Fruit fly (Drosophila melanogaster) whole organism, embryonic: ENCODE measurements around the gene CG6878.

Experiments used
- ATbp ChIP-seq: fragments of 200-800 bp; sonication (Bioruptor generic); optimal IDR thresholded peaks from 2 replicates; lab custom pipeline; 2017; ENCODE audit warnings: missing biosample characterization, mild to moderate bottlenecking, missing genetic modification characterization, missing genetic modification reagents
- Bteb2 ChIP-seq: fragments of 200-800 bp; sonication (Bioruptor generic); optimal IDR thresholded peaks from 2 replicates; lab custom pipeline; 2016; ENCODE audit warnings: missing biosample characterization, missing genetic modification characterization
- CG12659 ChIP-seq: fragments of 200-800 bp; sonication (Bioruptor generic); optimal IDR thresholded peaks from 3 replicates; lab custom pipeline; 2017; ENCODE audit warnings: mild to moderate bottlenecking, missing biosample characterization, missing genetic modification reagents, missing genetic modification characterization
- CG15269 ChIP-seq: fragments of 200-800 bp; sonication (Bioruptor generic); optimal IDR thresholded peaks from 2 replicates; lab custom pipeline; 2018; ENCODE audit warnings: missing biosample characterization, mild to moderate bottlenecking, missing genetic modification characterization, moderate library complexity
- CG2202 ChIP-seq: fragments of 200-800 bp; sonication (Bioruptor generic); optimal IDR thresholded peaks from 2 replicates; lab custom pipeline; 2018; ENCODE audit warnings: missing biosample characterization, mild to moderate bottlenecking, missing genetic modification characterization
- CG2712 ChIP-seq: fragments of 200-800 bp; optimal IDR thresholded peaks from 3 replicates; lab custom pipeline; 2019; ENCODE audit warnings: missing biosample characterization, mild to moderate bottlenecking, missing genetic modification characterization, moderate library complexity
- CG2889 ChIP-seq: fragments of 200-800 bp; sonication (Bioruptor generic); IDR thresholded peaks from 3 replicates; pipeline ENCODE4 v1.3.6; 2022; ENCODE audit warnings: missing biosample characterization, missing genetic modification characterization
- CG31224 ChIP-seq: fragments of 200-800 bp; sonication (Bioruptor generic); IDR thresholded peaks from 2 replicates; pipeline ENCODE4 v1.3.6; 2022; ENCODE audit warnings: missing biosample characterization, missing genetic modification characterization
- CG31388 ChIP-seq: fragments of 200-800 bp; sonication (Bioruptor generic); optimal IDR thresholded peaks from 2 replicates; lab custom pipeline; 2016; ENCODE audit warnings: missing biosample characterization, missing genetic modification characterization
- CG3163 ChIP-seq: fragments of 200-800 bp; sonication (Bioruptor generic); optimal IDR thresholded peaks from 3 replicates; lab custom pipeline; 2016; ENCODE audit warnings: missing biosample characterization, missing genetic modification characterization
- CG32772 ChIP-seq: fragments of 200-800 bp; sonication (Bioruptor generic); IDR thresholded peaks from 2 replicates; pipeline ENCODE4 v1.3.6; 2022; ENCODE audit warnings: missing biosample characterization, missing genetic modification characterization
- CG33213 ChIP-seq: fragments of 200-800 bp; sonication (Bioruptor generic); optimal IDR thresholded peaks from 3 replicates; lab custom pipeline; 2016; ENCODE audit warnings: missing biosample characterization, missing genetic modification characterization
- CG34422 ChIP-seq: fragments of 200-800 bp; sonication (Bioruptor generic); IDR thresholded peaks from 3 replicates; pipeline ENCODE4 v1.3.6; 2022; ENCODE audit warnings: missing biosample characterization, missing genetic modification characterization
- CG4328 ChIP-seq: fragments of 200-800 bp; sonication (Bioruptor generic); optimal IDR thresholded peaks from 3 replicates; lab custom pipeline; 2017; ENCODE audit warnings: missing biosample characterization, missing genetic modification reagents, missing genetic modification characterization
- CG4360 ChIP-seq: fragments of 200-800 bp; sonication (Bioruptor generic); IDR thresholded peaks from 2 replicates; pipeline ENCODE4 v1.3.6; 2022; ENCODE audit warnings: missing biosample characterization, missing genetic modification characterization
- CG8089 ChIP-seq: fragments of 200-800 bp; sonication (Bioruptor generic); optimal IDR thresholded peaks from 3 replicates; lab custom pipeline; 2016; ENCODE audit warnings: missing biosample characterization, missing genetic modification characterization
- Camta ChIP-seq: fragments of 200-800 bp; sonication (Bioruptor generic); optimal IDR thresholded peaks from 2 replicates; lab custom pipeline; 2016; ENCODE audit warnings: missing biosample characterization, missing genetic modification characterization
- CkIIα-i1 ChIP-seq: fragments of 200-800 bp; sonication (Bioruptor generic); IDR thresholded peaks from 2 replicates; pipeline ENCODE4 v1.3.6; 2022; ENCODE audit warnings: missing biosample characterization, missing genetic modification characterization
- D19A ChIP-seq: fragments of 200-800 bp; optimal IDR thresholded peaks from 3 replicates; lab custom pipeline; 2019; ENCODE audit warnings: missing biosample characterization, mild to moderate bottlenecking, missing genetic modification characterization, moderate library complexity
- Dip2 ChIP-seq: fragments of 200-800 bp; sonication (Bioruptor generic); IDR thresholded peaks from 2 replicates; pipeline ENCODE4 v1.3.6; 2022; ENCODE audit warnings: missing biosample characterization, missing genetic modification characterization
- Gsc ChIP-seq: fragments of 200-800 bp; sonication (Bioruptor generic); IDR thresholded peaks from 2 replicates; pipeline ENCODE4 v1.3.6; 2022; ENCODE audit warnings: missing biosample characterization, missing genetic modification characterization
- HLH3B ChIP-seq: fragments of 200-800 bp; sonication (Bioruptor generic); IDR thresholded peaks from 2 replicates; pipeline ENCODE4 v1.3.6; 2022; ENCODE audit warnings: missing biosample characterization, missing genetic modification characterization
- HLH4C ChIP-seq: fragments of 200-800 bp; sonication (Bioruptor generic); IDR thresholded peaks from 3 replicates; pipeline ENCODE4 v1.3.6; 2022; ENCODE audit warnings: missing biosample characterization, missing genetic modification characterization; ENCODE audit not compliant: partially characterized antibody
- HLH54F ChIP-seq: fragments of 200-800 bp; sonication (Bioruptor generic); optimal IDR thresholded peaks from 3 replicates; lab custom pipeline; 2016; ENCODE audit warnings: missing biosample characterization, missing genetic modification characterization
- HLHmδ ChIP-seq: fragments of 200-800 bp; sonication (Bioruptor generic); optimal IDR thresholded peaks from 2 replicates; lab custom pipeline; 2018; ENCODE audit warnings: missing biosample characterization, mild to moderate bottlenecking, missing genetic modification characterization, moderate library complexity
- Med ChIP-seq: fragments of 200-800 bp; sonication (Bioruptor generic); peaks from one replicate; lab custom pipeline; 2016; ENCODE audit warnings: missing biosample characterization, missing genetic modification characterization, mild to moderate bottlenecking, inconsistent platforms, moderate library complexity
- NK7.1 ChIP-seq: fragments of 200-800 bp; sonication (Bioruptor generic); optimal IDR thresholded peaks from 3 replicates; lab custom pipeline; 2016; ENCODE audit warnings: missing biosample characterization, missing genetic modification characterization
- Nf-YC ChIP-seq: fragments of 200-800 bp; optimal IDR thresholded peaks from 3 replicates; lab custom pipeline; 2019; ENCODE audit warnings: missing biosample characterization, mild to moderate bottlenecking, missing genetic modification characterization, moderate library complexity
- Rfx ChIP-seq: fragments of 200-800 bp; sonication (Bioruptor generic); IDR thresholded peaks from 2 replicates; pipeline ENCODE4 v1.3.6; 2022; ENCODE audit warnings: missing biosample characterization, missing genetic modification characterization
- Rx ChIP-seq: fragments of 200-800 bp; sonication (Bioruptor generic); IDR thresholded peaks from 2 replicates; pipeline ENCODE4 v1.3.6; 2022; ENCODE audit warnings: missing biosample characterization, missing genetic modification characterization
- Spps ChIP-seq: fragments of 200-800 bp; sonication (Bioruptor generic); optimal IDR thresholded peaks from 2 replicates; lab custom pipeline; 2018; ENCODE audit warnings: missing biosample characterization, mild to moderate bottlenecking, missing genetic modification characterization
- al ChIP-seq: fragments of 200-800 bp; sonication (Bioruptor generic); IDR thresholded peaks from 2 replicates; pipeline ENCODE4 v1.3.6; 2022; ENCODE audit warnings: missing biosample characterization, missing genetic modification characterization
- cg ChIP-seq: fragments of 200-800 bp; sonication (Bioruptor generic); optimal IDR thresholded peaks from 3 replicates; lab custom pipeline; 2019; ENCODE audit warnings: missing biosample characterization, mild to moderate bottlenecking, missing genetic modification characterization, moderate library complexity
- chif ChIP-seq, 2 experiments: fragments of 200-800 bp; sonication (Bioruptor generic); optimal IDR thresholded peaks; 3 replicates each; lab custom pipeline; 2016; ENCODE audit warnings: missing biosample characterization in 2 of 2, missing genetic modification characterization in 2 of 2
- ci ChIP-seq: fragments of 200-800 bp; sonication (Bioruptor generic); IDR thresholded peaks from 3 replicates; pipeline ENCODE4 v1.3.6; 2022; ENCODE audit warnings: missing biosample characterization, missing genetic modification characterization
- dati ChIP-seq: fragments of 200-800 bp; sonication (Bioruptor generic); IDR thresholded peaks from 2 replicates; pipeline ENCODE4 v1.3.6; 2022; ENCODE audit warnings: missing biosample characterization, missing genetic modification characterization
- dmrt11E ChIP-seq: fragments of 200-800 bp; sonication (Bioruptor generic); optimal IDR thresholded peaks from 3 replicates; lab custom pipeline; 2018; ENCODE audit warnings: missing biosample characterization, mild to moderate bottlenecking, missing genetic modification characterization, moderate library complexity
- dysf ChIP-seq: fragments of 200-800 bp; sonication (Bioruptor generic); IDR thresholded peaks from 3 replicates; pipeline ENCODE4 v1.3.6; 2022; ENCODE audit warnings: missing biosample characterization, missing genetic modification characterization
- eve ChIP-seq, 2 experiments: fragments of >200 bp; optimal IDR thresholded peaks; 2 replicates each; lab custom pipeline; 2017; ENCODE audit warnings: missing biosample characterization in 2 of 2, missing genetic modification characterization in 2 of 2
- hbn ChIP-seq: fragments of 200-800 bp; sonication (Bioruptor generic); IDR thresholded peaks from 2 replicates; pipeline ENCODE4 v1.3.6; 2022; ENCODE audit warnings: missing biosample characterization, missing genetic modification characterization; ENCODE audit not compliant: partially characterized antibody
- nerfin-1 ChIP-seq: fragments of 200-800 bp; sonication (Bioruptor generic); optimal IDR thresholded peaks from 3 replicates; lab custom pipeline; 2019; ENCODE audit warnings: missing biosample characterization, mild to moderate bottlenecking, missing genetic modification characterization, moderate library complexity
- org-1 ChIP-seq: fragments of 200-800 bp; sonication (Bioruptor generic); optimal IDR thresholded peaks from 2 replicates; lab custom pipeline; 2017; ENCODE audit warnings: missing biosample characterization, missing genetic modification characterization
- pho ChIP-seq: fragments of 200-800 bp; sonication (Bioruptor generic); optimal IDR thresholded peaks from 2 replicates; lab custom pipeline; 2016; ENCODE audit warnings: missing biosample characterization, missing genetic modification characterization
- pzg ChIP-seq: fragments of 200-800 bp; sonication (Bioruptor generic); optimal IDR thresholded peaks from 3 replicates; lab custom pipeline; 2018; ENCODE audit warnings: missing biosample characterization, mild to moderate bottlenecking, missing genetic modification characterization, moderate library complexity
- salm ChIP-seq: fragments of 200-800 bp; sonication (Bioruptor generic); optimal IDR thresholded peaks from 2 replicates; lab custom pipeline; 2018; ENCODE audit warnings: missing biosample characterization, mild to moderate bottlenecking, missing genetic modification characterization
- tna ChIP-seq: fragments of 200-800 bp; sonication (Bioruptor generic); IDR thresholded peaks from 2 replicates; pipeline ENCODE4 v1.3.6; 2022; ENCODE audit warnings: missing biosample characterization, missing genetic modification characterization; ENCODE audit not compliant: partially characterized antibody
- toy ChIP-seq: fragments of 200-800 bp; sonication (Bioruptor generic); IDR thresholded peaks from 2 replicates; pipeline ENCODE4 v1.3.6; 2022; ENCODE audit warnings: missing biosample characterization, missing genetic modification characterization
- usp ChIP-seq: fragments of >200 bp; optimal IDR thresholded peaks from 2 replicates; lab custom pipeline; 2017; ENCODE audit warnings: missing biosample characterization, missing genetic modification characterization
- zen2 ChIP-seq: fragments of 200-800 bp; sonication (Bioruptor generic); IDR thresholded peaks from 3 replicates; pipeline ENCODE4 v1.3.6; 2022; ENCODE audit warnings: missing biosample characterization, missing genetic modification characterization; ENCODE audit not compliant: partially characterized antibody

The CG6878 gene

dm6 chr3L:15136659-15137572, 24.7 kb upstream of the CG6878 start, which contains the start of gene CG12316 (continued):
- peak; percentile 87 for TF ChIP-seq CG8089 (GFP tag; lab: Kevin White, UChicago)
- peak; percentile 74; the same call in 2 of the 3 replicates for TF ChIP-seq zen2 (GFP tag; lab: Robert Waterston, UW)
- TF ChIP-seq Med (GFP tag; lab: Kevin White, UChicago), result peak; percentile 99
- TF ChIP-seq CG32772 (GFP tag; lab: Robert Waterston, UW), result no peak; the same call in none of the 2 replicates
- TF ChIP-seq CkIIα-i1 (GFP tag; lab: Robert Waterston, UW), result 0 out of 2 replicates have a peak, but pooled peaks have one; percentile 34
- peak; percentile 45 for TF ChIP-seq pzg (GFP tag; lab: Kevin White, UChicago)
- peak; percentile 94 for TF ChIP-seq CG4328
- peak; percentile 82 for TF ChIP-seq Nf-YC (tag; lab: Kevin White, UChicago)
- TF ChIP-seq Dip2 (GFP tag; lab: Robert Waterston, UW), result no peak
- peak; percentile 74 for TF ChIP-seq HLH3B
- TF ChIP-seq hbn (GFP tag; lab: Robert Waterston, UW), result peak; percentile 83
- TF ChIP-seq HLH54F (GFP tag; lab: Kevin White, UChicago), result peak; percentile 94
- peak; percentile 93 for TF ChIP-seq nerfin-1 (tag; lab: Kevin White, UChicago)
- TF ChIP-seq HLHmδ, result no peak
- TF ChIP-seq Camta (GFP tag; lab: Kevin White, UChicago), result peak; percentile 88
- TF ChIP-seq CG3163 (GFP tag; lab: Kevin White, UChicago), result peak; percentile 76
- peak; percentile 80 for TF ChIP-seq Rx (GFP tag; lab: Robert Waterston, UW)
- TF ChIP-seq Bteb2, result peak; percentile 88
- peak; percentile 56 for TF ChIP-seq toy (GFP tag; lab: Robert Waterston, UW)
- peak; percentile 92 for TF ChIP-seq CG12659
- peak; percentile 96 for TF ChIP-seq dmrt11E
- no peak for TF ChIP-seq eve (GFP tag; optimal IDR thresholded peaks at IDR 0.05; lab: Kevin White, UChicago)
- peak; percentile 75 for TF ChIP-seq CG31224
- peak; percentile 92 for TF ChIP-seq CG2202
- TF ChIP-seq ATbp (GFP tag; lab: Kevin White, UChicago), result peak; percentile 91
- peak; percentile 87 for TF ChIP-seq Rfx
- peak; percentile 95 for TF ChIP-seq CG2712 (tag; lab: Kevin White, UChicago)
- no peak for TF ChIP-seq Gsc (GFP tag; lab: Robert Waterston, UW)
- TF ChIP-seq ci, result peak; percentile 93
- TF ChIP-seq org-1, result peak; percentile 94
- 0 out of 2 replicates have a peak, but pooled peaks have one; percentile 7 for TF ChIP-seq CG4360
- peak; percentile 83 for TF ChIP-seq HLH4C (GFP tag; lab: Robert Waterston, UW)
- no peak for TF ChIP-seq cg (GFP tag; lab: Kevin White, UChicago)
- TF ChIP-seq CG33213, result peak; percentile 92
- peak; percentile 78 for TF ChIP-seq CG2889
- TF ChIP-seq NK7.1 (GFP tag; lab: Kevin White, UChicago), result peak; percentile 89
- TF ChIP-seq dysf (GFP tag; lab: Robert Waterston, UW), result peak; percentile 90
- no peak for TF ChIP-seq usp (GFP tag; lab: Kevin White, UChicago)
- TF ChIP-seq Spps (tag; lab: Kevin White, UChicago), result peak; percentile 93
- TF ChIP-seq CG34422, result peak; percentile 69
- TF ChIP-seq dati, result peak; percentile 55
- peak; percentile 28 for TF ChIP-seq al
- TF ChIP-seq chif (GFP tag; optimal IDR thresholded peaks at IDR 0.05; lab: Kevin White, UChicago), result peak; percentile 86 to 92
- TF ChIP-seq D19A, result peak; percentile 90
- peak; percentile 90 for TF ChIP-seq salm
- TF ChIP-seq CG15269 (tag; lab: Kevin White, UChicago), result peak; percentile 92
- TF ChIP-seq tna, result peak; percentile 44
- peak; percentile 15 for TF ChIP-seq CG31388
- TF ChIP-seq pho (GFP tag; lab: Kevin White, UChicago), result peak; percentile 92
